Worm (Caenorhabditis elegans): Measurements from ENCODE around the gene F28B12.6.

F28B12.6 gene

ce11 chrII:5968037-5968436 is 27.4 kb downstream of the F28B12.6 start, which contains the start of gene B0034.1:
Gene B0034.1, plus strand, starts transcription at chrII:5968337.
- no peak for TF ChIP-seq mdl-1 (tag; optimal IDR thresholded peaks at IDR 0.05)
- no peak for TF ChIP-seq daf-12 (tag; optimal IDR thresholded peaks at IDR 0.05)
- no peak for TF ChIP-seq nhr-12 (tag; optimal IDR thresholded peaks at IDR 0.05)
- TF ChIP-seq hmg-11 (tag; optimal IDR thresholded peaks at IDR 0.05) = no peak
- no peak for TF ChIP-seq pha-4 (tag; optimal IDR thresholded peaks at IDR 0.05)
- TF ChIP-seq ceh-16 (tag; optimal IDR thresholded peaks at IDR 0.05) = no peak
- no peak for TF ChIP-seq ZK546.5 (tag; optimal IDR thresholded peaks at IDR 0.05)
- TF ChIP-seq R02D3.7 (tag; optimal IDR thresholded peaks at IDR 0.05) = no peak
- TF ChIP-seq ceh-82 (tag; optimal IDR thresholded peaks at IDR 0.05) = no peak

ce11 chrII:5969303-5969702 is 28.6 kb downstream of the F28B12.6 start, which contains the start of gene B0034.4:
Gene B0034.4, minus strand, starts transcription at chrII:5969531.
- TF ChIP-seq fos-1 (tag; optimal IDR thresholded peaks at IDR 0.05) (no peak), ama-1 (optimal IDR thresholded peaks at IDR 0.05) (no peak), elt-1 (tag; optimal IDR thresholded peaks at IDR 0.05) (no peak), nhr-28 (tag; optimal IDR thresholded peaks at IDR 0.05) (no peak), nhr-25 (tag; optimal IDR thresholded peaks at IDR 0.05) (peak; percentile 21), unc-39 (tag; optimal IDR thresholded peaks at IDR 0.05) (no peak), lin-39 (tag; optimal IDR thresholded peaks at IDR 0.05) (no peak), lin-15B (tag; optimal IDR thresholded peaks at IDR 0.05) (no peak), nhr-12 (tag; optimal IDR thresholded peaks at IDR 0.05) (no peak)

DNA sequence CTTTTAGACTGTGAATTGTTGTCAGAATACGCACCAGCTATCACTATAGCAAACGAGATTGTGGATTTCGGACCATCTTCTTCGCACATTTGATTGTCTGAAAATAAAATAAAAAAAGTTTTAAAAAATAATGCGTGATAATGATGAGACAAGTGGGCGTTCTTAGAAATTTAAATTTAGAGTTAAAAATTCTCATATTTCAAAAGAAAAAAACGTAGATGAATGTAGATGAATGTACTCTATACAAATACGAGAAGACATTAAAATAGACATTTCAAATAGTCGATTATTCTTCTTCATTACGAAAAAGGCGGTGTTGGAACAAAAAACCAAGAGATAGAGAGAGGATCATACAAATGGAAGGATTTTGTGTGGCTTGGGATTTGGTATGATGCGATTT is 34.2 kb downstream of the F28B12.6 start, which contains the start of gene B0034.5:
B0034.5 (minus strand) TSS at position 101 of the 400 bp plus-strand sequence.
- TF ChIP-seq lin-39 (tag; optimal IDR thresholded peaks at IDR 0.05) (no peak), skn-1 (tag; optimal IDR thresholded peaks at IDR 0.05) (no peak), ztf-4 (tag; optimal IDR thresholded peaks at IDR 0.05) (no peak), aly-2 (tag; optimal IDR thresholded peaks at IDR 0.05) (no peak), fkh-10 (GFP tag; optimal IDR thresholded peaks at IDR 0.05) (no peak), elt-2 (tag; optimal IDR thresholded peaks at IDR 0.05) (no peak), snpc-4 (tag; optimal IDR thresholded peaks at IDR 0.05) (no peak), tbx-2 (tag; optimal IDR thresholded peaks at IDR 0.05) (no peak), elt-3 (tag; optimal IDR thresholded peaks at IDR 0.05) (no peak), pha-4 (tag; optimal IDR thresholded peaks at IDR 0.05) (no peak), nhr-11 (tag; optimal IDR thresholded peaks at IDR 0.05) (no peak)

- TF ChIP-seq nhr-43 (tag; optimal IDR thresholded peaks at IDR 0.05; ENCODE audit: poor library complexity, severe bottlenecking) = no peak
- no peak for TF ChIP-seq ceh-82 (tag; optimal IDR thresholded peaks at IDR 0.05)
- no peak for TF ChIP-seq sea-2 (GFP tag; optimal IDR thresholded peaks at IDR 0.05)
- TF ChIP-seq aly-2 (tag; optimal IDR thresholded peaks at IDR 0.05) = no peak
These were observed 47.6 kb downstream of the F28B12.6 start, which contains the start of gene ins-2 for ce11 chrII:5988224-5988623. Gene ins-2, plus strand, starts transcription at chrII:5988524.

ce11 chrII:5990668-5991067 is 50.0 kb downstream of the F28B12.6 start, which contains the start of gene ins-3:
Gene ins-3, minus strand, starts transcription at chrII:5990768.
- TF ChIP-seq sea-2 (GFP tag; optimal IDR thresholded peaks at IDR 0.05) = no peak
